Worm (Caenorhabditis elegans) whole organism, L1 larva: ENCODE data around the gene fbxl-4.

ENCODE experiments used
- C34B4.2 ChIP-seq: sonication (generic microtip); optimal IDR thresholded peaks from 2 replicates; lab custom pipeline; 2017; ENCODE audit warnings: mild to moderate bottlenecking, missing genetic modification characterization, missing compliant biosample characterization
- F16B12.6 ChIP-seq: fragments of 150-350 bp; optimal IDR thresholded peaks from 2 replicates; lab custom pipeline; 2014; ENCODE audit warnings: missing biosample characterization, missing genetic modification characterization
- Y116A8C.19 ChIP-seq: sonication (generic microtip); optimal IDR thresholded peaks from 2 replicates; lab custom pipeline; 2016; ENCODE audit warnings: missing compliant biosample characterization, missing genetic modification characterization, borderline replicate concordance
- aly-2 ChIP-seq: fragments of 150-350 bp; optimal IDR thresholded peaks from 2 replicates; lab custom pipeline; 2014; ENCODE audit warnings: missing biosample characterization, missing genetic modification characterization
- ama-1 ChIP-seq: fragments of 150-350 bp; optimal IDR thresholded peaks from 2 replicates; lab custom pipeline; 2014
- blmp-1 ChIP-seq: fragments of 150-350 bp; optimal IDR thresholded peaks from 2 replicates; lab custom pipeline; 2014; ENCODE audit warnings: missing biosample characterization, missing genetic modification characterization
- ces-1 ChIP-seq: fragments of 150-350 bp; optimal IDR thresholded peaks from 2 replicates; lab custom pipeline; 2014; ENCODE audit warnings: missing biosample characterization, missing genetic modification reagents, missing genetic modification characterization
- dpl-1 ChIP-seq, 3 experiments: fragments of 150-350 bp in 2 of 3; sonication (generic microtip) in 1 of 3; optimal IDR thresholded peaks; 2 replicates each; lab custom pipeline; 2014 to 2017; ENCODE audit warnings: missing biosample characterization in 3 of 3, missing genetic modification characterization in 3 of 3, missing genetic modification reagents in 3 of 3
- dsc-1 ChIP-seq: sonication (generic microtip); optimal IDR thresholded peaks from 2 replicates; lab custom pipeline; 2016; ENCODE audit warnings: mild to moderate bottlenecking, missing genetic modification characterization, missing compliant biosample characterization
- efl-1 ChIP-seq, 4 experiments: fragments of 150-350 bp; optimal IDR thresholded peaks in 3 of 4; peaks in 1 of 4; 1 replicate in 1 of 4; 2 replicates in 3 of 4; lab custom pipeline; 2014; ENCODE audit warnings: missing biosample characterization in 2 of 4, missing genetic modification characterization in 2 of 4, missing genetic modification reagents in 2 of 4
- egl-13 ChIP-seq: sonication (generic microtip); optimal IDR thresholded peaks from 2 replicates; lab custom pipeline; 2016; ENCODE audit warnings: missing genotype, missing genetic modification reagents, missing genetic modification characterization, missing compliant biosample characterization
- egl-27 ChIP-seq, 2 experiments: fragments of 150-350 bp in 1 of 2; sonication (generic microtip); optimal IDR thresholded peaks; 3 replicates each; lab custom pipeline; 2017 to 2018; ENCODE audit warnings: missing biosample characterization in 2 of 2, missing genetic modification characterization in 2 of 2, missing genetic modification reagents in 2 of 2
- elt-2 ChIP-seq: sonication (generic microtip); optimal IDR thresholded peaks from 2 replicates; lab custom pipeline; 2016; ENCODE audit warnings: missing genetic modification characterization, mild to moderate bottlenecking, inconsistent platforms, missing compliant biosample characterization, missing genetic modification reagents
- elt-3 ChIP-seq, 6 experiments: fragments of 150-350 bp in 1 of 6; sonication (generic microtip); optimal IDR thresholded peaks; 2 replicates each; lab custom pipeline; 2017 to 2018; ENCODE audit warnings: missing biosample characterization in 6 of 6, missing genetic modification characterization in 6 of 6, inconsistent platforms in 1 of 6
- fkh-4 ChIP-seq: sonication (generic microtip); optimal IDR thresholded peaks from 2 replicates; lab custom pipeline; 2016; ENCODE audit warnings: missing compliant biosample characterization, missing genetic modification characterization, borderline replicate concordance
- fos-1 ChIP-seq: fragments of 150-350 bp; optimal IDR thresholded peaks from 2 replicates; lab custom pipeline; 2014; ENCODE audit warnings: missing biosample characterization, missing genetic modification characterization
- grh-1 ChIP-seq: fragments of 200-800 bp; sonication (Bioruptor generic); IDR thresholded peaks from 2 replicates; pipeline ENCODE4 v1.3.6; 2022; ENCODE audit warnings: missing genetic modification reagents, missing genetic modification characterization, missing compliant biosample characterization
- hlh-4 ChIP-seq: sonication (generic microtip); optimal IDR thresholded peaks from 2 replicates; lab custom pipeline; 2016; ENCODE audit warnings: mild to moderate bottlenecking, missing genetic modification characterization, missing compliant biosample characterization
- lin-13 ChIP-seq: fragments of 150-350 bp; optimal IDR thresholded peaks from 2 replicates; lab custom pipeline; 2014; ENCODE audit warnings: missing biosample characterization, missing genetic modification reagents, missing genetic modification characterization
- lin-15B ChIP-seq: fragments of 150-350 bp; sonication (generic microtip); optimal IDR thresholded peaks from 3 replicates; lab custom pipeline; 2014; ENCODE audit warnings: missing biosample characterization, missing genetic modification characterization
- lin-35 ChIP-seq, 2 experiments: fragments of 150-350 bp; optimal IDR thresholded peaks; 2 replicates each; lab custom pipeline; 2014; ENCODE audit warnings: missing biosample characterization in 2 of 2, missing genetic modification characterization in 2 of 2, missing genetic modification reagents in 2 of 2
- lin-39 ChIP-seq: fragments of 150-350 bp; optimal IDR thresholded peaks from 2 replicates; lab custom pipeline; 2014; ENCODE audit warnings: missing biosample characterization, missing genetic modification reagents, missing genetic modification characterization
- mab-9 ChIP-seq: fragments of 200-800 bp; sonication (Bioruptor generic); IDR thresholded peaks from 2 replicates; pipeline ENCODE4 v1.3.6; 2022; ENCODE audit warnings: missing genetic modification reagents, missing genetic modification characterization, missing compliant biosample characterization
- mdl-1 ChIP-seq, 2 experiments: fragments of 150-350 bp; optimal IDR thresholded peaks; 2 replicates each; lab custom pipeline; 2014 to 2017; ENCODE audit warnings: missing biosample characterization in 2 of 2, missing genetic modification characterization in 2 of 2, inconsistent platforms in 1 of 2
- mef-2 ChIP-seq: fragments of 150-350 bp; optimal IDR thresholded peaks from 2 replicates; lab custom pipeline; 2014; ENCODE audit warnings: missing biosample characterization, missing genetic modification characterization
- nhr-11 ChIP-seq: fragments of 150-350 bp; optimal IDR thresholded peaks from 2 replicates; lab custom pipeline; 2014; ENCODE audit warnings: missing biosample characterization, missing genetic modification characterization
- nhr-19 ChIP-seq: fragments of 200-800 bp; sonication (Bioruptor generic); conservative IDR thresholded peaks from 2 replicates; pipeline ENCODE4 v1.3.6; 2022; ENCODE audit warnings: missing genetic modification characterization, missing compliant biosample characterization
- nhr-20 ChIP-seq: sonication (generic microtip); optimal IDR thresholded peaks from 2 replicates; lab custom pipeline; 2016; ENCODE audit warnings: mild to moderate bottlenecking, missing genetic modification characterization, missing compliant biosample characterization
- nhr-237 ChIP-seq: fragments of 150-350 bp; optimal IDR thresholded peaks from 2 replicates; lab custom pipeline; 2014; ENCODE audit warnings: missing biosample characterization, missing genetic modification characterization
- nhr-28 ChIP-seq: fragments of 150-350 bp; optimal IDR thresholded peaks from 2 replicates; lab custom pipeline; 2014; ENCODE audit warnings: missing biosample characterization, missing genetic modification characterization
- nhr-47 ChIP-seq: sonication (generic microtip); optimal IDR thresholded peaks from 2 replicates; lab custom pipeline; 2016; ENCODE audit warnings: mild to moderate bottlenecking, missing genetic modification characterization, moderate library complexity, missing compliant biosample characterization
- nhr-71 ChIP-seq: sonication (generic microtip); optimal IDR thresholded peaks from 2 replicates; lab custom pipeline; 2016; ENCODE audit warnings: mild to moderate bottlenecking, missing genetic modification characterization, moderate library complexity, missing compliant biosample characterization
- nhr-77 ChIP-seq: fragments of 150-350 bp; optimal IDR thresholded peaks from 2 replicates; lab custom pipeline; 2014; ENCODE audit warnings: missing biosample characterization, missing genetic modification characterization
- nhr-84 ChIP-seq: sonication (generic microtip); optimal IDR thresholded peaks from 2 replicates; lab custom pipeline; 2017; ENCODE audit warnings: missing biosample characterization, missing genetic modification characterization
- nhr-90 ChIP-seq: sonication (generic microtip); optimal IDR thresholded peaks from 2 replicates; lab custom pipeline; 2016; ENCODE audit warnings: mild to moderate bottlenecking, missing genetic modification characterization, missing compliant biosample characterization; ENCODE audit not compliant: poor library complexity
- pag-3 ChIP-seq: sonication (generic microtip); optimal IDR thresholded peaks from 2 replicates; lab custom pipeline; 2017; ENCODE audit warnings: missing genetic modification characterization, mild to moderate bottlenecking, missing compliant biosample characterization, antibody characterized with exemption, borderline replicate concordance; ENCODE audit not compliant: insufficient read depth
- rnt-1 ChIP-seq: sonication (generic microtip); optimal IDR thresholded peaks from 2 replicates; lab custom pipeline; 2016; ENCODE audit warnings: mild to moderate bottlenecking, missing genetic modification characterization, moderate library complexity, missing compliant biosample characterization
- skn-1 ChIP-seq: fragments of 150-350 bp; optimal IDR thresholded peaks from 2 replicates; lab custom pipeline; 2014; ENCODE audit warnings: missing biosample characterization, missing genetic modification characterization
- snpc-4 ChIP-seq: fragments of 150-350 bp; optimal IDR thresholded peaks from 2 replicates; lab custom pipeline; 2014; ENCODE audit warnings: missing biosample characterization, missing genetic modification characterization
- snu-23 ChIP-seq: sonication (generic microtip); optimal IDR thresholded peaks from 2 replicates; lab custom pipeline; 2016; ENCODE audit warnings: missing genetic modification characterization, missing compliant biosample characterization
- sox-4 ChIP-seq: sonication (generic microtip); optimal IDR thresholded peaks from 2 replicates; lab custom pipeline; 2016; ENCODE audit warnings: missing genetic modification characterization, missing compliant biosample characterization
- sptf-1 ChIP-seq: fragments of 150-350 bp; optimal IDR thresholded peaks from 2 replicates; lab custom pipeline; 2014; ENCODE audit warnings: missing biosample characterization, missing genetic modification characterization
- tbx-2 ChIP-seq: sonication (generic microtip); optimal IDR thresholded peaks from 2 replicates; lab custom pipeline; 2016; ENCODE audit warnings: missing genetic modification characterization, missing compliant biosample characterization
- tlp-1 ChIP-seq: fragments of 150-350 bp; optimal IDR thresholded peaks from 2 replicates; lab custom pipeline; 2014; ENCODE audit warnings: missing biosample characterization, missing genetic modification characterization
- unc-130 ChIP-seq: fragments of 150-350 bp; optimal IDR thresholded peaks from 2 replicates; lab custom pipeline; 2017; ENCODE audit warnings: missing biosample characterization, missing genetic modification characterization, inconsistent platforms
- unc-62 ChIP-seq: fragments of 150-350 bp; optimal IDR thresholded peaks from 2 replicates; lab custom pipeline; 2014; ENCODE audit warnings: missing biosample characterization, missing genetic modification reagents, missing genetic modification characterization
- unc-98 ChIP-seq: fragments of 200-800 bp; sonication (Bioruptor generic); IDR thresholded peaks from 2 replicates; pipeline ENCODE4 v1.3.6; 2022; ENCODE audit warnings: missing genetic modification characterization, missing compliant biosample characterization
- vab-15 ChIP-seq: sonication (generic microtip); optimal IDR thresholded peaks from 2 replicates; lab custom pipeline; 2017; ENCODE audit warnings: missing genotype, mild to moderate bottlenecking, missing genetic modification characterization, missing compliant biosample characterization
- xbp-1 ChIP-seq: sonication (generic microtip); optimal IDR thresholded peaks from 2 replicates; lab custom pipeline; 2016; ENCODE audit warnings: missing genetic modification characterization, missing compliant biosample characterization
- ztf-11 ChIP-seq, 2 experiments: sonication (generic microtip); optimal IDR thresholded peaks; 2 replicates each; lab custom pipeline; 2016 to 2017; ENCODE audit warnings: missing genetic modification characterization in 2 of 2, missing biosample characterization in 1 of 2, missing compliant biosample characterization in 1 of 2
- ztf-4 ChIP-seq: fragments of 150-350 bp; optimal IDR thresholded peaks from 2 replicates; lab custom pipeline; 2014; ENCODE audit warnings: missing biosample characterization, missing genetic modification characterization

fbxl-4 gene

DNA sequence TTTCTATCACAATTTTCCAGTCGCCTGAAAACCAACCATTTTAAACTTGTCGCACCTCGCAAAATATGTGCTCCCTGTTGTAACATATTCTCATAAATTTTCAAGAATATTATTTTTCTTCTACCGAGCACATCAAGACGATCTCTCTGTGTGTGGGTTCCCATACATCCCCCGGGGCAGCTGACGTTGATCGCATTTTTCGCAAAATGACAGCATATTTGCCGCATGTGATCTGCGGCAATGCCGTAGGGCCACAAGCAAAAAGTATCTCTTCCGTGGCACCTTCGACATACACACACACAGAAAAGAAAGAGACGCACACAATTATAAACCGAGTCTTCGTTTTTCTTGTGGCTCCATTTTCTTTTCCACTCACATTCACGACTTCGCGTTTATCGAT is 3.1 kb downstream of the fbxl-4 start:
- TF ChIP-seq snu-23 (GFP tag; lab: Kevin White, UChicago) (peak; percentile 48), ztf-4 (tag; lab: Kevin White, UChicago) (no peak), skn-1 (no peak), pag-3 (peak; percentile 99), sptf-1 (tag; lab: Kevin White, UChicago) (no peak), aly-2 (tag; lab: Kevin White, UChicago) (no peak), ces-1 (GFP tag; lab: Kevin White, UChicago) (no peak), ama-1 (no peak), egl-13 (tag; lab: Kevin White, UChicago) (no peak), nhr-47 (tag; lab: Kevin White, UChicago) (no peak), C34B4.2 (tag; lab: Kevin White, UChicago) (no peak), nhr-28 (tag; lab: Kevin White, UChicago) (no peak), nhr-84 (no peak), lin-13 (GFP tag; lab: Kevin White, UChicago) (no peak), rnt-1 (tag; lab: Kevin White, UChicago) (peak; percentile 84), ztf-11 (tag; optimal IDR thresholded peaks at IDR 0.05; lab: Kevin White, UChicago) (no peak), elt-2 (no peak), nhr-11 (tag; lab: Kevin White, UChicago) (no peak), snpc-4 (no peak), dsc-1 (tag; lab: Kevin White, UChicago) (peak; percentile 33), nhr-90 (tag; lab: Kevin White, UChicago) (no peak), elt-3 (tag; optimal IDR thresholded peaks at IDR 0.05; lab: Kevin White, UChicago) (no peak), mdl-1 (tag; optimal IDR thresholded peaks at IDR 0.05; lab: Kevin White, UChicago) (peak in 1 of 2 experiments; percentile 2), efl-1 (optimal IDR thresholded peaks at IDR 0.05; lab: Kevin White, UChicago) (no peak), efl-1 (GFP tag; optimal IDR thresholded peaks at IDR 0.05 in 1 of 2; lab: Kevin White, UChicago) (peak in 1 of 2 experiments; percentile 60), vab-15 (tag; lab: Kevin White, UChicago) (no peak), tlp-1 (tag; lab: Kevin White, UChicago) (no peak), fos-1 (tag; lab: Kevin White, UChicago) (no peak), nhr-20 (tag; lab: Kevin White, UChicago) (no peak), unc-98 (no peak), dpl-1 (GFP tag; optimal IDR thresholded peaks at IDR 0.05; lab: Kevin White, UChicago) (no peak), mef-2 (no peak), nhr-19 (peak; percentile 37), nhr-237 (no peak), lin-35 (GFP tag; optimal IDR thresholded peaks at IDR 0.05; lab: Kevin White, UChicago) (no peak), sox-4 (tag; lab: Kevin White, UChicago) (no peak), grh-1 (GFP tag; lab: Robert Waterston, UW) (no peak), nhr-77 (tag; lab: Kevin White, UChicago) (no peak), fkh-4 (no peak), unc-130 (tag; lab: Kevin White, UChicago) (peak; percentile 44), mab-9 (GFP tag; lab: Robert Waterston, UW) (no peak), F16B12.6 (no peak), hlh-4 (tag; lab: Kevin White, UChicago) (no peak), nhr-71 (peak; percentile 74), Y116A8C.19 (tag; lab: Kevin White, UChicago) (no peak), unc-62 (GFP tag; lab: Kevin White, UChicago) (no peak), tbx-2 (tag; lab: Kevin White, UChicago) (no peak), lin-39 (tag; lab: Kevin White, UChicago) (peak; percentile 9), egl-27 (tag; optimal IDR thresholded peaks at IDR 0.05; lab: Kevin White, UChicago) (no peak), blmp-1 (tag; lab: Kevin White, UChicago) (no peak), lin-15B (tag; lab: Kevin White, UChicago) (no peak), xbp-1 (tag; lab: Kevin White, UChicago) (no peak)
